Fruit fly (Drosophila melanogaster) S2 (cell line): Measurements from ENCODE around the gene ato.

ENCODE experiments used
- CG8478 ChIP-seq: fragments of >200 bp; optimal IDR thresholded peaks from 2 replicates; lab custom pipeline; 2018
- CTCF ChIP-seq, 2 experiments: fragments of >200 bp; optimal IDR thresholded peaks; 2 replicates each; lab custom pipeline; 2018

DNA sequence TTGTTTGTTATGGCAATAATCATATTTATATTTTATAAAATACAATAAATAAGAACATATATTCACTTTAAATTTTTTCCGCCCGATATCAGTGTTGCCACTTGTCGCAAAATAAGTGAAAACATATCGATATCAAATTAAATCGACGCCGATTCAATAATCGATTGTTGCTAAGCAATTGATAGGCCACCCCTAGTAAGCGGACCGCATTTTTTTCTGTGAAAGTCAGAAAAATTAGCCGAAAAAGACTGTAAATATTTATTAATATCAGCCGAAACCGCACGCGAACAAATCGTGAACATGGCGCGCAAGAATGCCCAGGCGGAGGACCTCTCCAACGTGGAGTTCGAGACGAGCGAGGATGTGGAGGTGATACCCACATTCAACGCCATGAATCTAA is 35.2 kb downstream of the ato start, which contains the start of gene CG7483:
- no peak for TF ChIP-seq CG8478 (lab: Kevin White, UChicago)
- TF ChIP-seq CTCF (optimal IDR thresholded peaks at IDR 0.05; lab: Kevin White, UChicago): no peak
